Worm (Caenorhabditis elegans): Measurements from ENCODE around the gene ZK354.6.

Gene ZK354.6

ce11 chrIV:5334518-5334917 lies 37.2 kb upstream of the ZK354.6 start (continued):
- no peak for TF ChIP-seq atf-7 (tag; optimal IDR thresholded peaks at IDR 0.05)
- no peak for TF ChIP-seq mxl-1 (tag; optimal IDR thresholded peaks at IDR 0.05)
- no peak for TF ChIP-seq sdz-38 (tag; optimal IDR thresholded peaks at IDR 0.05)
- TF ChIP-seq ztf-6 (GFP tag; IDR thresholded peaks at IDR 0.05): no peak
- no peak for TF ChIP-seq bed-1 (GFP tag; IDR thresholded peaks at IDR 0.05)
- no peak for TF ChIP-seq D2030.7 (GFP tag; IDR thresholded peaks at IDR 0.05)
- TF ChIP-seq C17E4.6 (GFP tag; IDR thresholded peaks at IDR 0.05): no peak
- TF ChIP-seq F23B12.7 (tag; optimal IDR thresholded peaks at IDR 0.05; ENCODE audit: insufficient read depth): peak; percentile 89
- peak; percentile 75 for TF ChIP-seq attf-6 (GFP tag; IDR thresholded peaks at IDR 0.05)
- TF ChIP-seq ZK185.1 (tag; optimal IDR thresholded peaks at IDR 0.05; ENCODE audit: poor library complexity, severe bottlenecking): peak; percentile 87
- no peak for TF ChIP-seq F55B11.4 (tag; optimal IDR thresholded peaks at IDR 0.05; ENCODE audit: borderline replicate concordance, insufficient read depth)
- TF ChIP-seq aptf-3 (GFP tag; IDR thresholded peaks at IDR 0.05): no peak
- TF ChIP-seq dpff-1 (tag; optimal IDR thresholded peaks at IDR 0.05): no peak
- no peak for TF ChIP-seq F37B4.10 (GFP tag; IDR thresholded peaks at IDR 0.05)
- no peak for TF ChIP-seq efl-1 (GFP tag; optimal IDR thresholded peaks at IDR 0.05)
- no peak for TF ChIP-seq sptf-2 (GFP tag; optimal IDR thresholded peaks at IDR 0.05)
- peak in 1 of 2 experiments; percentile 45 for TF ChIP-seq let-607 (tag; optimal IDR thresholded peaks at IDR 0.05)
- no peak for TF ChIP-seq ekl-4 (GFP tag; IDR thresholded peaks at IDR 0.05)
- no peak for TF ChIP-seq Y67H2A.10 (GFP tag; conservative IDR thresholded peaks at IDR 0.05)
- no peak for TF ChIP-seq ccch-3 (GFP tag; optimal IDR thresholded peaks at IDR 0.05)
- TF ChIP-seq tbp1 (GFP tag; optimal IDR thresholded peaks at IDR 0.05): peak; percentile 96
- TF ChIP-seq unc-130 (GFP tag; optimal IDR thresholded peaks at IDR 0.05): no peak
- no peak for TF ChIP-seq mel-28 (tag; optimal IDR thresholded peaks at IDR 0.05; ENCODE audit: borderline replicate concordance)
- peak; percentile 77 for TF ChIP-seq snpc-4 (GFP tag; optimal IDR thresholded peaks at IDR 0.05)
- peak; percentile 46 to 93 (median 92) for TF ChIP-seq snpc-4 (tag; optimal IDR thresholded peaks at IDR 0.05)
- TF ChIP-seq F57C9.4 (tag; optimal IDR thresholded peaks at IDR 0.05): no peak
- TF ChIP-seq snpc-3.4 (tag; optimal IDR thresholded peaks at IDR 0.05): peak; percentile 24
- TF ChIP-seq fkh-3 (tag; optimal IDR thresholded peaks at IDR 0.05): no peak
- TF ChIP-seq K11D2.4 (GFP tag; IDR thresholded peaks at IDR 0.05): peak; percentile 69; the same call in 1 of the 2 replicates
- TF ChIP-seq nfyb-1 (GFP tag; IDR thresholded peaks at IDR 0.05): peak; percentile 77
- no peak for TF ChIP-seq F22D6.2 (tag; optimal IDR thresholded peaks at IDR 0.05)
- no peak for TF ChIP-seq hsf-1 (GFP tag; IDR thresholded peaks at IDR 0.05)
- peak; percentile 53 for TF ChIP-seq him-1 (tag; optimal IDR thresholded peaks at IDR 0.05)
- no peak for TF ChIP-seq madf-3 (GFP tag; IDR thresholded peaks at IDR 0.05)
- no peak for TF ChIP-seq F39B2.1 (GFP tag; IDR thresholded peaks at IDR 0.05)
- TF ChIP-seq rcor-1 (GFP tag; IDR thresholded peaks at IDR 0.05): peak; percentile 77
- peak; percentile 42 for TF ChIP-seq snpc-1.1 (tag; optimal IDR thresholded peaks at IDR 0.05; ENCODE audit: insufficient read depth)
- TF ChIP-seq madf-6 (GFP tag; IDR thresholded peaks at IDR 0.05): no peak
- TF ChIP-seq madf-10 (tag; optimal IDR thresholded peaks at IDR 0.05): peak; percentile 26
- TF ChIP-seq B0336.3 (GFP tag; IDR thresholded peaks at IDR 0.05): no peak
- peak; percentile 60 for TF ChIP-seq hmg-1.2 (GFP tag; IDR thresholded peaks at IDR 0.05)
- no peak for TF ChIP-seq lin-35 (GFP tag; optimal IDR thresholded peaks at IDR 0.05)
- no peak for TF ChIP-seq ztf-22 (GFP tag; optimal IDR thresholded peaks at IDR 0.05)
- no peak for TF ChIP-seq nhr-90 (tag; optimal IDR thresholded peaks at IDR 0.05)
- no peak for TF ChIP-seq akir-1 (GFP tag; optimal IDR thresholded peaks at IDR 0.05)
- no peak for TF ChIP-seq ceh-79 (tag; optimal IDR thresholded peaks at IDR 0.05)
- no peak for TF ChIP-seq cebp-2 (GFP tag; IDR thresholded peaks at IDR 0.05)
- TF ChIP-seq hlh-12 (tag; optimal IDR thresholded peaks at IDR 0.05): no peak
- TF ChIP-seq die-1 (tag; optimal IDR thresholded peaks at IDR 0.05): peak; percentile 60

Measured in whole organism, young adult.